Worm (Caenorhabditis elegans) whole organism, L2 larva: Measurements from ENCODE around the gene F22F7.3.

Source experiments
- ZK546.5 ChIP-seq: sonication (generic microtip); optimal IDR thresholded peaks from 2 replicates; lab custom pipeline; 2017; ENCODE audit warnings: missing biosample characterization, missing genetic modification characterization
- ama-1 ChIP-seq: fragments of 150-350 bp; optimal IDR thresholded peaks from 2 replicates; lab custom pipeline; 2018; ENCODE audit warnings: inconsistent platforms
- elt-3 ChIP-seq: sonication (generic microtip); optimal IDR thresholded peaks from 2 replicates; lab custom pipeline; 2017; ENCODE audit warnings: missing biosample characterization, missing genetic modification characterization
- lin-13 ChIP-seq: fragments of 150-350 bp; optimal IDR thresholded peaks from 2 replicates; lab custom pipeline; 2014; ENCODE audit warnings: missing biosample characterization, missing genetic modification reagents, missing genetic modification characterization
- nhr-77 ChIP-seq: fragments of 150-350 bp; optimal IDR thresholded peaks from 2 replicates; lab custom pipeline; 2014; ENCODE audit warnings: missing biosample characterization, missing genetic modification characterization
- snpc-4 ChIP-seq: fragments of 150-350 bp; optimal IDR thresholded peaks from 2 replicates; lab custom pipeline; 2014; ENCODE audit warnings: missing biosample characterization, missing genetic modification characterization
- unc-39 ChIP-seq: fragments of 150-350 bp; optimal IDR thresholded peaks from 2 replicates; lab custom pipeline; 2014; ENCODE audit warnings: missing biosample characterization, missing genetic modification characterization
- ztf-11 ChIP-seq: sonication (generic microtip); optimal IDR thresholded peaks from 2 replicates; lab custom pipeline; 2017; ENCODE audit warnings: missing biosample characterization, missing genetic modification characterization

- TF ChIP-seq snpc-4 (tag; lab: Kevin White, UChicago) (no peak), lin-13 (GFP tag; lab: Kevin White, UChicago) (peak; percentile 50), ama-1 (lab: Kevin White, UChicago) (no peak), elt-3 (tag; lab: Kevin White, UChicago) (no peak), nhr-77 (tag; lab: Kevin White, UChicago) (no peak), unc-39 (tag; lab: Kevin White, UChicago) (no peak), ztf-11 (tag; lab: Kevin White, UChicago) (no peak), ZK546.5 (tag; lab: Kevin White, UChicago) (no peak)
Observed at ce11 chrV:2133512-2133911, 23.0 kb downstream of the F22F7.3 start.
